Worm (Caenorhabditis elegans) whole organism, L1 larva: ENCODE results near the gene lat-1.

Experiments used
- C04F5.9 ChIP-seq: sonication (generic microtip); optimal IDR thresholded peaks from 2 replicates; lab custom pipeline; 2016; ENCODE audit warnings: missing genetic modification characterization, missing compliant biosample characterization
- F16B12.6 ChIP-seq: fragments of 150-350 bp; optimal IDR thresholded peaks from 2 replicates; lab custom pipeline; 2014; ENCODE audit warnings: missing biosample characterization, missing genetic modification characterization
- Y116A8C.19 ChIP-seq: sonication (generic microtip); optimal IDR thresholded peaks from 2 replicates; lab custom pipeline; 2016; ENCODE audit warnings: missing compliant biosample characterization, missing genetic modification characterization, borderline replicate concordance
- aly-2 ChIP-seq: fragments of 150-350 bp; optimal IDR thresholded peaks from 2 replicates; lab custom pipeline; 2014; ENCODE audit warnings: missing biosample characterization, missing genetic modification characterization
- ama-1 ChIP-seq: fragments of 150-350 bp; optimal IDR thresholded peaks from 2 replicates; lab custom pipeline; 2014
- blmp-1 ChIP-seq: fragments of 150-350 bp; optimal IDR thresholded peaks from 2 replicates; lab custom pipeline; 2014; ENCODE audit warnings: missing biosample characterization, missing genetic modification characterization
- ceh-82 ChIP-seq, 3 experiments: fragments of 150-350 bp in 1 of 3; sonication (generic microtip) in 2 of 3; optimal IDR thresholded peaks; 2 replicates each; lab custom pipeline; 2014 to 2017; ENCODE audit warnings: missing biosample characterization in 3 of 3, missing genetic modification characterization in 3 of 3
- ces-1 ChIP-seq: fragments of 150-350 bp; optimal IDR thresholded peaks from 2 replicates; lab custom pipeline; 2014; ENCODE audit warnings: missing biosample characterization, missing genetic modification reagents, missing genetic modification characterization
- efl-1 ChIP-seq, 4 experiments: fragments of 150-350 bp; optimal IDR thresholded peaks in 3 of 4; peaks in 1 of 4; 1 replicate in 1 of 4; 2 replicates in 3 of 4; lab custom pipeline; 2014; ENCODE audit warnings: missing biosample characterization in 2 of 4, missing genetic modification characterization in 2 of 4, missing genetic modification reagents in 2 of 4
- efl-3 ChIP-seq: fragments of 200-800 bp; sonication (Bioruptor generic); optimal IDR thresholded peaks from 2 replicates; lab custom pipeline; 2018; ENCODE audit warnings: mild to moderate bottlenecking, missing genetic modification characterization, missing compliant biosample characterization
- egl-13 ChIP-seq: sonication (generic microtip); optimal IDR thresholded peaks from 2 replicates; lab custom pipeline; 2016; ENCODE audit warnings: missing genotype, missing genetic modification reagents, missing genetic modification characterization, missing compliant biosample characterization
- egl-27 ChIP-seq, 2 experiments: fragments of 150-350 bp in 1 of 2; sonication (generic microtip); optimal IDR thresholded peaks; 3 replicates each; lab custom pipeline; 2017 to 2018; ENCODE audit warnings: missing biosample characterization in 2 of 2, missing genetic modification characterization in 2 of 2, missing genetic modification reagents in 2 of 2
- elt-3 ChIP-seq, 6 experiments: fragments of 150-350 bp in 1 of 6; sonication (generic microtip); optimal IDR thresholded peaks; 2 replicates each; lab custom pipeline; 2017 to 2018; ENCODE audit warnings: missing biosample characterization in 6 of 6, missing genetic modification characterization in 6 of 6, inconsistent platforms in 1 of 6
- ets-5 ChIP-seq: fragments of 200-800 bp; sonication (Bioruptor generic); IDR thresholded peaks from 2 replicates; pipeline ENCODE4 v1.3.6; 2022; ENCODE audit warnings: missing genetic modification characterization, missing compliant biosample characterization
- fkh-10 ChIP-seq: sonication (generic microtip); optimal IDR thresholded peaks from 2 replicates; lab custom pipeline; 2017; ENCODE audit warnings: missing biosample characterization, missing genetic modification reagents, missing genetic modification characterization
- fkh-4 ChIP-seq: sonication (generic microtip); optimal IDR thresholded peaks from 2 replicates; lab custom pipeline; 2016; ENCODE audit warnings: missing compliant biosample characterization, missing genetic modification characterization, borderline replicate concordance
- fkh-8 ChIP-seq: sonication (generic microtip); optimal IDR thresholded peaks from 2 replicates; lab custom pipeline; 2016; ENCODE audit warnings: mild to moderate bottlenecking, missing genetic modification characterization, missing compliant biosample characterization
- grh-1 ChIP-seq: fragments of 200-800 bp; sonication (Bioruptor generic); IDR thresholded peaks from 2 replicates; pipeline ENCODE4 v1.3.6; 2022; ENCODE audit warnings: missing genetic modification reagents, missing genetic modification characterization, missing compliant biosample characterization
- hlh-4 ChIP-seq: sonication (generic microtip); optimal IDR thresholded peaks from 2 replicates; lab custom pipeline; 2016; ENCODE audit warnings: mild to moderate bottlenecking, missing genetic modification characterization, missing compliant biosample characterization
- irx-1 ChIP-seq: sonication (generic microtip); optimal IDR thresholded peaks from 2 replicates; lab custom pipeline; 2016; ENCODE audit warnings: missing genetic modification characterization, missing compliant biosample characterization
- jun-1 ChIP-seq: fragments of 150-350 bp; optimal IDR thresholded peaks from 2 replicates; lab custom pipeline; 2014; ENCODE audit warnings: missing biosample characterization, missing genetic modification reagents, missing genetic modification characterization
- lin-14 ChIP-seq: fragments of 200-800 bp; sonication (Bioruptor generic); optimal IDR thresholded peaks from 2 replicates; lab custom pipeline; 2018; ENCODE audit warnings: mild to moderate bottlenecking, missing genetic modification characterization, moderate library complexity, missing compliant biosample characterization
- lin-35 ChIP-seq, 2 experiments: fragments of 150-350 bp; optimal IDR thresholded peaks; 2 replicates each; lab custom pipeline; 2014; ENCODE audit warnings: missing biosample characterization in 2 of 2, missing genetic modification characterization in 2 of 2, missing genetic modification reagents in 2 of 2
- lir-3 ChIP-seq: sonication (generic microtip); optimal IDR thresholded peaks from 2 replicates; lab custom pipeline; 2016; ENCODE audit warnings: mild to moderate bottlenecking, missing genetic modification characterization, moderate library complexity, missing compliant biosample characterization; ENCODE audit not compliant: poor library complexity
- lsy-2 ChIP-seq, 2 experiments: fragments of 150-350 bp; optimal IDR thresholded peaks; 2 replicates each; lab custom pipeline; 2014; ENCODE audit warnings: missing biosample characterization in 2 of 2, missing genetic modification characterization in 2 of 2
- mab-9 ChIP-seq: fragments of 200-800 bp; sonication (Bioruptor generic); IDR thresholded peaks from 2 replicates; pipeline ENCODE4 v1.3.6; 2022; ENCODE audit warnings: missing genetic modification reagents, missing genetic modification characterization, missing compliant biosample characterization
- nhr-12 ChIP-seq: sonication (generic microtip); optimal IDR thresholded peaks from 2 replicates; lab custom pipeline; 2017; ENCODE audit warnings: missing biosample characterization, missing genetic modification characterization
- nhr-19 ChIP-seq: fragments of 200-800 bp; sonication (Bioruptor generic); conservative IDR thresholded peaks from 2 replicates; pipeline ENCODE4 v1.3.6; 2022; ENCODE audit warnings: missing genetic modification characterization, missing compliant biosample characterization
- nhr-71 ChIP-seq: sonication (generic microtip); optimal IDR thresholded peaks from 2 replicates; lab custom pipeline; 2016; ENCODE audit warnings: mild to moderate bottlenecking, missing genetic modification characterization, moderate library complexity, missing compliant biosample characterization
- nhr-85 ChIP-seq: sonication (generic microtip); peaks from one replicate; lab custom pipeline; 2016; ENCODE audit warnings: missing genetic modification characterization, inconsistent platforms, missing compliant biosample characterization
- pag-3 ChIP-seq: sonication (generic microtip); optimal IDR thresholded peaks from 2 replicates; lab custom pipeline; 2017; ENCODE audit warnings: missing genetic modification characterization, mild to moderate bottlenecking, missing compliant biosample characterization, antibody characterized with exemption, borderline replicate concordance; ENCODE audit not compliant: insufficient read depth
- pax-3 ChIP-seq: fragments of 200-800 bp; sonication (Bioruptor generic); optimal IDR thresholded peaks from 2 replicates; lab custom pipeline; 2018; ENCODE audit warnings: mild to moderate bottlenecking, missing genetic modification characterization, moderate library complexity, missing compliant biosample characterization
- pqm-1 ChIP-seq: sonication (generic microtip); optimal IDR thresholded peaks from 3 replicates; lab custom pipeline; 2017; ENCODE audit warnings: missing biosample characterization, missing genetic modification characterization
- snpc-4 ChIP-seq: fragments of 150-350 bp; optimal IDR thresholded peaks from 2 replicates; lab custom pipeline; 2014; ENCODE audit warnings: missing biosample characterization, missing genetic modification characterization
- snu-23 ChIP-seq: sonication (generic microtip); optimal IDR thresholded peaks from 2 replicates; lab custom pipeline; 2016; ENCODE audit warnings: missing genetic modification characterization, missing compliant biosample characterization
- sptf-1 ChIP-seq: fragments of 150-350 bp; optimal IDR thresholded peaks from 2 replicates; lab custom pipeline; 2014; ENCODE audit warnings: missing biosample characterization, missing genetic modification characterization
- tlp-1 ChIP-seq: fragments of 150-350 bp; optimal IDR thresholded peaks from 2 replicates; lab custom pipeline; 2014; ENCODE audit warnings: missing biosample characterization, missing genetic modification characterization
- unc-130 ChIP-seq: fragments of 150-350 bp; optimal IDR thresholded peaks from 2 replicates; lab custom pipeline; 2017; ENCODE audit warnings: missing biosample characterization, missing genetic modification characterization, inconsistent platforms
- unc-62 ChIP-seq: fragments of 150-350 bp; optimal IDR thresholded peaks from 2 replicates; lab custom pipeline; 2014; ENCODE audit warnings: missing biosample characterization, missing genetic modification reagents, missing genetic modification characterization
- unc-86 ChIP-seq: sonication (generic microtip); optimal IDR thresholded peaks from 2 replicates; lab custom pipeline; 2016; ENCODE audit warnings: missing genetic modification characterization, missing compliant biosample characterization
- xbp-1 ChIP-seq: sonication (generic microtip); optimal IDR thresholded peaks from 2 replicates; lab custom pipeline; 2016; ENCODE audit warnings: missing genetic modification characterization, missing compliant biosample characterization
- zag-1 ChIP-seq: fragments of 150-350 bp; optimal IDR thresholded peaks from 2 replicates; lab custom pipeline; 2014; ENCODE audit warnings: missing biosample characterization, missing genetic modification characterization
- ztf-4 ChIP-seq: fragments of 150-350 bp; optimal IDR thresholded peaks from 2 replicates; lab custom pipeline; 2014; ENCODE audit warnings: missing biosample characterization, missing genetic modification characterization

lat-1 gene

ce11 chrII:8896541-8896940 is at the start of gene lat-1:
Gene lat-1, plus strand, starts transcription at chrII:8896841.
- TF ChIP-seq irx-1 (tag; lab: Kevin White, UChicago), result no peak
- TF ChIP-seq fkh-4 (tag; lab: Kevin White, UChicago), result no peak
- no peak for TF ChIP-seq pqm-1 (tag; lab: Kevin White, UChicago)
- no peak for TF ChIP-seq C04F5.9 (tag; lab: Kevin White, UChicago)
- no peak for TF ChIP-seq pag-3 (tag; lab: Kevin White, UChicago)
- no peak for TF ChIP-seq unc-86 (tag; lab: Kevin White, UChicago)
- no peak for TF ChIP-seq nhr-12
- no peak for TF ChIP-seq efl-3 (GFP tag; lab: Kevin White, UChicago)
- TF ChIP-seq unc-62, result no peak
- TF ChIP-seq hlh-4 (tag; lab: Kevin White, UChicago), result no peak
- TF ChIP-seq unc-130 (tag; lab: Kevin White, UChicago), result no peak
- TF ChIP-seq Y116A8C.19 (tag; lab: Kevin White, UChicago), result no peak
- no peak for TF ChIP-seq aly-2 (tag; lab: Kevin White, UChicago)
- TF ChIP-seq, all 84 proteins: peak for 0

- TF ChIP-seq egl-27 (tag; optimal IDR thresholded peaks at IDR 0.05; lab: Kevin White, UChicago) (no peak), nhr-85 (peak; percentile 32), zag-1 (tag; lab: Kevin White, UChicago) (no peak), lin-35 (GFP tag; optimal IDR thresholded peaks at IDR 0.05; lab: Kevin White, UChicago) (no peak), efl-1 (optimal IDR thresholded peaks at IDR 0.05; lab: Kevin White, UChicago) (no peak), efl-1 (GFP tag; optimal IDR thresholded peaks at IDR 0.05 in 1 of 2; lab: Kevin White, UChicago) (peak in 1 of 2 experiments; percentile 81), mab-9 (GFP tag; lab: Robert Waterston, UW) (no peak), ets-5 (no peak)
These were observed 47.7 kb upstream of the lat-1 start for ce11 chrII:8848984-8849383.

ce11 chrII:8851996-8852587 is 44.5 kb upstream of the lat-1 start, which contains the start of gene oac-46:
Gene oac-46, minus strand, starts transcription at chrII:8852096.
- TF ChIP-seq ztf-4 (tag; lab: Kevin White, UChicago) (no peak), F16B12.6 (tag; lab: Kevin White, UChicago) (no peak), lsy-2 (tag; optimal IDR thresholded peaks at IDR 0.05; lab: Kevin White, UChicago) (no peak), ama-1 (lab: Kevin White, UChicago) (no peak), ets-5 (no peak), nhr-85 (peak; percentile 83), egl-27 (tag; optimal IDR thresholded peaks at IDR 0.05; lab: Kevin White, UChicago) (no peak), elt-3 (tag; optimal IDR thresholded peaks at IDR 0.05; lab: Kevin White, UChicago) (peak in 2 of 6 experiments; percentile 20 to 22), nhr-19 (GFP tag; lab: Robert Waterston, UW) (no peak), blmp-1 (peak; percentile 94), lin-14 (GFP tag; lab: Kevin White, UChicago) (peak; percentile 56), nhr-71 (tag; lab: Kevin White, UChicago) (peak; percentile 16), efl-1 (optimal IDR thresholded peaks at IDR 0.05; lab: Kevin White, UChicago) (no peak), efl-1 (GFP tag; optimal IDR thresholded peaks at IDR 0.05 in 1 of 2; lab: Kevin White, UChicago) (peak in 1 of 2 experiments; percentile 52), snu-23 (peak; percentile 18), fkh-10 (no peak)
- TF ChIP-seq, all 84 proteins: peak for 7

- no peak for TF ChIP-seq lir-3 (tag; lab: Kevin White, UChicago)
- TF ChIP-seq nhr-85, result peak; percentile 64
These were observed 43.4 kb upstream of the lat-1 start for ce11 chrII:8853238-8853637.

ce11 chrII:8853960-8854359 is 42.7 kb upstream of the lat-1 start:
- peak; percentile 25 for TF ChIP-seq jun-1 (tag; lab: Kevin White, UChicago)
- TF ChIP-seq ces-1 (GFP tag; lab: Kevin White, UChicago), result no peak
- no peak for TF ChIP-seq irx-1 (tag; lab: Kevin White, UChicago)
- TF ChIP-seq fkh-8 (tag; lab: Kevin White, UChicago), result no peak
- no peak for TF ChIP-seq egl-13
- no peak for TF ChIP-seq lsy-2 (tag; optimal IDR thresholded peaks at IDR 0.05; lab: Kevin White, UChicago)
- no peak for TF ChIP-seq tlp-1 (tag; lab: Kevin White, UChicago)
- TF ChIP-seq ceh-82 (tag; optimal IDR thresholded peaks at IDR 0.05; lab: Kevin White, UChicago), result no peak
- no peak for TF ChIP-seq efl-3 (GFP tag; lab: Kevin White, UChicago)
- TF ChIP-seq efl-1 (optimal IDR thresholded peaks at IDR 0.05; lab: Kevin White, UChicago), result no peak
- peak in 1 of 2 experiments; percentile 16 for TF ChIP-seq efl-1 (GFP tag; optimal IDR thresholded peaks at IDR 0.05 in 1 of 2; lab: Kevin White, UChicago)
- peak; percentile 65 for TF ChIP-seq nhr-85
- peak; percentile 71 for TF ChIP-seq blmp-1
- no peak for TF ChIP-seq unc-86 (tag; lab: Kevin White, UChicago)
- no peak for TF ChIP-seq sptf-1 (tag; lab: Kevin White, UChicago)
- no peak for TF ChIP-seq nhr-12
- TF ChIP-seq pax-3 (tag; lab: Kevin White, UChicago), result no peak
- peak; percentile 58 for TF ChIP-seq grh-1 (GFP tag; lab: Robert Waterston, UW)
- TF ChIP-seq snpc-4 (tag; lab: Kevin White, UChicago), result no peak
- TF ChIP-seq xbp-1, result no peak
